Fruit fly (Drosophila melanogaster): ENCODE results near the gene CG3703.

Gene CG3703

dm6 chrX:946162-946561, 589 bp upstream of the CG3703 start:
- TF ChIP-seq h (GFP tag; optimal IDR thresholded peaks at IDR 0.05) (peak; percentile 29), Jra (GFP tag; optimal IDR thresholded peaks at IDR 0.05) (no peak)

- TF ChIP-seq brk (GFP tag; optimal IDR thresholded peaks at IDR 0.05) (no peak), psq (GFP tag; optimal IDR thresholded peaks at IDR 0.05) (peak; percentile 4), h (GFP tag; optimal IDR thresholded peaks at IDR 0.05) (no peak), dmrt93B (GFP tag; optimal IDR thresholded peaks at IDR 0.05) (no peak), Jra (GFP tag; optimal IDR thresholded peaks at IDR 0.05) (no peak), rgr (GFP tag; optimal IDR thresholded peaks at IDR 0.05) (peak; percentile 9), ey (GFP tag; optimal IDR thresholded peaks at IDR 0.05) (no peak), Hr78 (GFP tag; optimal IDR thresholded peaks at IDR 0.05) (no peak), HLH106 (tag; optimal IDR thresholded peaks at IDR 0.05) (peak; percentile 11), Hnf4 (GFP tag; optimal IDR thresholded peaks at IDR 0.05) (no peak)
These were observed 4.9 kb downstream of the CG3703 start, which contains the start of the genes CG3704 and mus81 for dm6 chrX:940580-941184. Gene CG3704 (minus strand): TSS chrX:940805. Gene mus81 (plus strand): TSS chrX:941075.

dm6 chrX:935901-936207, 9.7 kb downstream of the CG3703 start:
- TF ChIP-seq Hr83 (GFP tag; optimal IDR thresholded peaks at IDR 0.05; ENCODE audit: poor library complexity, severe bottlenecking): no peak
- no peak for TF ChIP-seq dmrt93B (GFP tag; optimal IDR thresholded peaks at IDR 0.05)
- TF ChIP-seq Dfd (GFP tag; optimal IDR thresholded peaks at IDR 0.05): no peak
- TF ChIP-seq Myc (optimal IDR thresholded peaks at IDR 0.05): no peak
- TF ChIP-seq sv (GFP tag; optimal IDR thresholded peaks at IDR 0.05): no peak

dm6 chrX:935049-935900, 10.3 kb downstream of the CG3703 start, which contains the start of gene TRAM:
Gene TRAM (plus strand): TSS chrX:935232.
- TF ChIP-seq Myc (optimal IDR thresholded peaks at IDR 0.05) (no peak), foxo (GFP tag; optimal IDR thresholded peaks at IDR 0.05) (peak; percentile 78 to 98), pan (optimal IDR thresholded peaks at IDR 0.05) (no peak), ey (GFP tag; optimal IDR thresholded peaks at IDR 0.05) (peak; percentile 98), Sp1 (GFP tag; optimal IDR thresholded peaks at IDR 0.05) (peak; percentile 98), brk (GFP tag; optimal IDR thresholded peaks at IDR 0.05) (no peak), Hnf4 (GFP tag; optimal IDR thresholded peaks at IDR 0.05) (no peak), N (GFP tag; optimal IDR thresholded peaks at IDR 0.05) (peak; percentile 46), dsf (GFP tag; optimal IDR thresholded peaks at IDR 0.05; ENCODE audit: borderline replicate concordance) (no peak), dl (GFP tag; optimal IDR thresholded peaks at IDR 0.05; ENCODE audit: insufficient read depth in 1 of 2, partially characterized antibody in 2 of 2) (no peak), Vsx2 (GFP tag; optimal IDR thresholded peaks at IDR 0.05; ENCODE audit: partially characterized antibody) (no peak), Dfd (GFP tag; optimal IDR thresholded peaks at IDR 0.05) (peak; percentile 97), sage (GFP tag; optimal IDR thresholded peaks at IDR 0.05) (no peak), Hr83 (GFP tag; optimal IDR thresholded peaks at IDR 0.05; ENCODE audit: poor library complexity, severe bottlenecking) (peak; percentile 89), Rel (GFP tag; optimal IDR thresholded peaks at IDR 0.05) (peak; percentile 59), Rel (tag; optimal IDR thresholded peaks at IDR 0.05) (peak; percentile 92), usp (GFP tag; optimal IDR thresholded peaks at IDR 0.05) (no peak), sv (GFP tag; optimal IDR thresholded peaks at IDR 0.05) (peak; percentile 95), Mio (GFP tag; optimal IDR thresholded peaks at IDR 0.05) (peak; percentile 75), Abd-B (GFP tag; optimal IDR thresholded peaks at IDR 0.05) (no peak), br (GFP tag; optimal IDR thresholded peaks at IDR 0.05) (peak; percentile 98), rgr (GFP tag; optimal IDR thresholded peaks at IDR 0.05) (peak; percentile 97), HLH106 (tag; optimal IDR thresholded peaks at IDR 0.05) (peak; percentile 98), jim (GFP tag; optimal IDR thresholded peaks at IDR 0.05) (no peak), GATAd (GFP tag; optimal IDR thresholded peaks at IDR 0.05) (peak; percentile 75), CrebA (GFP tag; optimal IDR thresholded peaks at IDR 0.05; ENCODE audit: borderline replicate concordance) (no peak), psq (GFP tag; optimal IDR thresholded peaks at IDR 0.05) (peak; percentile 93), woc (GFP tag; optimal IDR thresholded peaks at IDR 0.05) (peak; percentile 94), CG9705 (GFP tag; optimal IDR thresholded peaks at IDR 0.05) (peak; percentile 98), Hr78 (GFP tag; optimal IDR thresholded peaks at IDR 0.05) (no peak), OdsH (GFP tag; optimal IDR thresholded peaks at IDR 0.05) (peak; percentile 96), fru (GFP tag; optimal IDR thresholded peaks at IDR 0.05) (peak; percentile 98), Jra (GFP tag; optimal IDR thresholded peaks at IDR 0.05) (no peak), dmrt93B (GFP tag; optimal IDR thresholded peaks at IDR 0.05) (peak; percentile 98), Dif (GFP tag; optimal IDR thresholded peaks at IDR 0.05; ENCODE audit: partially characterized antibody) (peak; percentile 47), CG32264 (GFP tag; optimal IDR thresholded peaks at IDR 0.05) (peak; percentile 84), lola (GFP tag; optimal IDR thresholded peaks at IDR 0.05) (no peak), h (GFP tag; optimal IDR thresholded peaks at IDR 0.05) (peak; percentile 98), tai (GFP tag; optimal IDR thresholded peaks at IDR 0.05) (no peak)

Data from whole organism, wandering third instar larva.